Fruit fly (Drosophila melanogaster): ENCODE data around the gene CG13473.

Gene CG13473

dm6 chr3L:14761837-14762785, 33.6 kb downstream of the CG13473 start, which contains the start of the genes Tsen34 and Mgat4a (continued):
- TF ChIP-seq crc (GFP tag; optimal IDR thresholded peaks at IDR 0.05), result no peak
- no peak for TF ChIP-seq Oaz (GFP tag; IDR thresholded peaks at IDR 0.05)
- TF ChIP-seq B-H1 (GFP tag; IDR thresholded peaks at IDR 0.05), result no peak; the same call in 2 of the 3 replicates
- peak; percentile 78; the same call in 2 of the 3 replicates for TF ChIP-seq CG11456 (GFP tag; IDR thresholded peaks at IDR 0.05)
- TF ChIP-seq pita (GFP tag; optimal IDR thresholded peaks at IDR 0.05), result no peak
- no peak for TF ChIP-seq peb (GFP tag; IDR thresholded peaks at IDR 0.05)
- peak; percentile 87 for TF ChIP-seq CG8388 (GFP tag; optimal IDR thresholded peaks at IDR 0.05)
- TF ChIP-seq Atf6 (GFP tag; IDR thresholded peaks at IDR 0.05), result peak; percentile 73; the same call in 1 of the 2 replicates
- TF ChIP-seq dysf (GFP tag; IDR thresholded peaks at IDR 0.05), result peak; percentile 41; the same call in 1 of the 3 replicates
- no peak for TF ChIP-seq Gsc (GFP tag; IDR thresholded peaks at IDR 0.05)
- no peak for TF ChIP-seq lola (GFP tag; optimal IDR thresholded peaks at IDR 0.05)
- TF ChIP-seq CG11504 (tag; optimal IDR thresholded peaks at IDR 0.05), result no peak
- peak; percentile 31 for TF ChIP-seq CG17186 (GFP tag; optimal IDR thresholded peaks at IDR 0.05)
- TF ChIP-seq dimm (GFP tag; IDR thresholded peaks at IDR 0.05), result no peak
- peak; percentile 93 for TF ChIP-seq Elba2 (GFP tag; optimal IDR thresholded peaks at IDR 0.05)
- 0 out of 3 replicates have a peak, but pooled peaks have one; percentile 31 for TF ChIP-seq C15 (GFP tag; IDR thresholded peaks at IDR 0.05)
- TF ChIP-seq az2 (GFP tag; optimal IDR thresholded peaks at IDR 0.05), result no peak
- no peak for TF ChIP-seq Abd-B (GFP tag; optimal IDR thresholded peaks at IDR 0.05)
- peak; percentile 77 for TF ChIP-seq gro (GFP tag; optimal IDR thresholded peaks at IDR 0.05)
- TF ChIP-seq NK7.1 (GFP tag; optimal IDR thresholded peaks at IDR 0.05), result peak; percentile 44
- TF ChIP-seq hbn (GFP tag; IDR thresholded peaks at IDR 0.05; ENCODE audit: partially characterized antibody), result peak; percentile 50; the same call in 1 of the 2 replicates
- no peak for TF ChIP-seq grau (tag; optimal IDR thresholded peaks at IDR 0.05)
- TF ChIP-seq CG9797 (GFP tag; optimal IDR thresholded peaks at IDR 0.05), result peak; percentile 50
- peak; percentile 6 for TF ChIP-seq CG12942 (GFP tag; optimal IDR thresholded peaks at IDR 0.05)
- no peak for TF ChIP-seq ham (GFP tag; IDR thresholded peaks at IDR 0.05)
- peak; percentile 65 for TF ChIP-seq CG15011 (GFP tag; optimal IDR thresholded peaks at IDR 0.05)
- TF ChIP-seq CG5180 (GFP tag; optimal IDR thresholded peaks at IDR 0.05), result no peak
- no peak for TF ChIP-seq sd (tag; optimal IDR thresholded peaks at IDR 0.05)
- 0 out of 2 replicates have a peak, but pooled peaks have one; percentile 15 for TF ChIP-seq CG7372 (GFP tag; IDR thresholded peaks at IDR 0.05)
- TF ChIP-seq CG11093 (GFP tag; IDR thresholded peaks at IDR 0.05), result no peak
- TF ChIP-seq psq (GFP tag; optimal IDR thresholded peaks at IDR 0.05), result no peak
- TF ChIP-seq CG10267 (tag; optimal IDR thresholded peaks at IDR 0.05), result peak; percentile 42
- no peak for TF ChIP-seq CG6654 (GFP tag; optimal IDR thresholded peaks at IDR 0.05)
- TF ChIP-seq sens (GFP tag), result peak; percentile 86
- no peak for TF ChIP-seq gt (GFP tag; IDR thresholded peaks at IDR 0.05)
- peak; percentile 47; the same call in 1 of the 2 replicates for TF ChIP-seq cas (GFP tag; IDR thresholded peaks at IDR 0.05)
- no peak; the same call in none of the 2 replicates for TF ChIP-seq MBD-R2 (GFP tag; IDR thresholded peaks at IDR 0.05)
- peak; percentile 50 for TF ChIP-seq CG9727 (GFP tag; optimal IDR thresholded peaks at IDR 0.05)
- TF ChIP-seq Sox100B (GFP tag; optimal IDR thresholded peaks at IDR 0.05), result no peak
- TF ChIP-seq slp2 (GFP tag; optimal IDR thresholded peaks at IDR 0.05), result no peak
- peak; percentile 72 for TF ChIP-seq sob (GFP tag; IDR thresholded peaks at IDR 0.05)
- TF ChIP-seq tup (GFP tag; optimal IDR thresholded peaks at IDR 0.05), result peak; percentile 48
- peak; percentile 56; the same call in 1 of the 3 replicates for TF ChIP-seq CG11695 (GFP tag; IDR thresholded peaks at IDR 0.05)
- no peak for TF ChIP-seq fd96Cb (tag; optimal IDR thresholded peaks at IDR 0.05)
- peak; percentile 82 for TF ChIP-seq CG4617 (GFP tag; optimal IDR thresholded peaks at IDR 0.05; ENCODE audit: borderline replicate concordance)
- TF ChIP-seq Trl (optimal IDR thresholded peaks at IDR 0.05), result no peak
- TF ChIP-seq Trl (GFP tag; optimal IDR thresholded peaks at IDR 0.05), result peak; percentile 32
- TF ChIP-seq CG3163 (GFP tag; optimal IDR thresholded peaks at IDR 0.05), result peak; percentile 1
- TF ChIP-seq trem (tag; optimal IDR thresholded peaks at IDR 0.05), result peak; percentile 58
